Worm (Caenorhabditis elegans) whole organism, midembryonic: ENCODE data around the gene ncx-8.

Source experiments
- T22C8.4 ChIP-seq: fragments of 200-800 bp; sonication (Bioruptor generic); IDR thresholded peaks from 2 replicates; pipeline ENCODE4 v1.3.6; 2022; ENCODE audit warnings: missing genetic modification characterization, missing compliant biosample characterization
- cog-1 ChIP-seq: sonication (generic microtip); optimal IDR thresholded peaks from 2 replicates; lab custom pipeline; 2016; ENCODE audit warnings: missing genetic modification characterization, missing compliant biosample characterization
- flt-1 ChIP-seq: fragments of 200-800 bp; sonication (Bioruptor generic); IDR thresholded peaks from 2 replicates; pipeline ENCODE4 v1.3.6; 2022; ENCODE audit warnings: missing genetic modification characterization, missing compliant biosample characterization
- klf-2 ChIP-seq: fragments of 200-800 bp; sonication (Bioruptor generic); conservative IDR thresholded peaks from 2 replicates; pipeline ENCODE4 v1.3.6; 2022; ENCODE audit warnings: missing genetic modification reagents, missing genetic modification characterization, missing compliant biosample characterization
- med-1 ChIP-seq: sonication (generic microtip); optimal IDR thresholded peaks from 2 replicates; lab custom pipeline; 2017; ENCODE audit warnings: missing genetic modification characterization, mild to moderate bottlenecking, missing compliant biosample characterization, antibody characterized with exemption, missing genetic modification reagents; ENCODE audit not compliant: insufficient read depth
- ref-1 ChIP-seq: fragments of 200-800 bp; sonication (Bioruptor generic); conservative IDR thresholded peaks from 2 replicates; pipeline ENCODE4 v1.3.6; 2022; ENCODE audit warnings: missing genetic modification reagents, missing genetic modification characterization, missing compliant biosample characterization
- tab-1 ChIP-seq: fragments of 200-800 bp; sonication (Bioruptor generic); IDR thresholded peaks from 2 replicates; pipeline ENCODE4 v1.3.6; 2022; ENCODE audit warnings: missing genetic modification characterization, missing compliant biosample characterization
- ztf-23 ChIP-seq: fragments of 200-800 bp; sonication (Bioruptor generic); IDR thresholded peaks from 2 replicates; pipeline ENCODE4 v1.3.6; 2022; ENCODE audit warnings: missing genetic modification reagents, missing genetic modification characterization, missing compliant biosample characterization
- ztf-29 ChIP-seq: fragments of 200-800 bp; sonication (Bioruptor generic); IDR thresholded peaks from 2 replicates; pipeline ENCODE4 v1.3.6; 2022; ENCODE audit warnings: missing genetic modification reagents, missing genetic modification characterization, missing compliant biosample characterization

The ncx-8 gene

ce11 chrV:4980873-4981272 lies 6.1 kb downstream of the ncx-8 start, which contains the start of gene srsx-12:
Gene srsx-12 (minus strand): TSS chrV:4980973.
- TF ChIP-seq cog-1 (tag; lab: Kevin White, UChicago) = no peak
- TF ChIP-seq tab-1 = no peak
- no peak for TF ChIP-seq med-1 (GFP tag; lab: Kevin White, UChicago)
- no peak for TF ChIP-seq ref-1 (GFP tag; lab: Robert Waterston, UW)
- TF ChIP-seq klf-2 (GFP tag; lab: Robert Waterston, UW) = no peak
- no peak for TF ChIP-seq ztf-23 (GFP tag; lab: Robert Waterston, UW)
- no peak for TF ChIP-seq T22C8.4 (GFP tag; lab: Robert Waterston, UW)
- TF ChIP-seq flt-1 (GFP tag; lab: Robert Waterston, UW) = no peak
- TF ChIP-seq ztf-29 = no peak

ce11 chrV:4980094-4980493 lies 6.9 kb downstream of the ncx-8 start:
- TF ChIP-seq ztf-29 (no peak), med-1 (GFP tag; lab: Kevin White, UChicago) (no peak), flt-1 (GFP tag; lab: Robert Waterston, UW) (no peak), ztf-23 (GFP tag; lab: Robert Waterston, UW) (no peak), klf-2 (GFP tag; lab: Robert Waterston, UW) (no peak), cog-1 (tag; lab: Kevin White, UChicago) (no peak)

ce11 chrV:4979060-4979459 lies 7.9 kb downstream of the ncx-8 start, which contains the start of gene srsx-11:
Gene srsx-11 (minus strand): TSS chrV:4979160.
- TF ChIP-seq tab-1 (no peak), flt-1 (GFP tag; lab: Robert Waterston, UW) (no peak), T22C8.4 (GFP tag; lab: Robert Waterston, UW) (no peak), med-1 (GFP tag; lab: Kevin White, UChicago) (no peak), klf-2 (GFP tag; lab: Robert Waterston, UW) (no peak), cog-1 (tag; lab: Kevin White, UChicago) (no peak), ref-1 (GFP tag; lab: Robert Waterston, UW) (no peak), ztf-29 (no peak), ztf-23 (GFP tag; lab: Robert Waterston, UW) (no peak)

ce11 chrV:4977539-4977938 lies 9.5 kb downstream of the ncx-8 start:
- TF ChIP-seq cog-1 (tag; lab: Kevin White, UChicago) (no peak), ztf-29 (no peak), ref-1 (GFP tag; lab: Robert Waterston, UW) (no peak), flt-1 (GFP tag; lab: Robert Waterston, UW) (no peak), ztf-23 (GFP tag; lab: Robert Waterston, UW) (no peak), med-1 (GFP tag; lab: Kevin White, UChicago) (no peak), T22C8.4 (GFP tag; lab: Robert Waterston, UW) (no peak), klf-2 (GFP tag; lab: Robert Waterston, UW) (no peak), tab-1 (no peak)

- TF ChIP-seq ztf-29 (no peak), flt-1 (GFP tag; lab: Robert Waterston, UW) (no peak), ztf-23 (GFP tag; lab: Robert Waterston, UW) (no peak), cog-1 (tag; lab: Kevin White, UChicago) (no peak), klf-2 (GFP tag; lab: Robert Waterston, UW) (no peak), T22C8.4 (GFP tag; lab: Robert Waterston, UW) (no peak), tab-1 (no peak), med-1 (GFP tag; lab: Kevin White, UChicago) (no peak), ref-1 (GFP tag; lab: Robert Waterston, UW) (no peak)
Measured at ce11 chrV:4975140-4975539, 11.9 kb downstream of the ncx-8 start, which contains the start of gene F26G5.1. Gene F26G5.1 (plus strand): TSS chrV:4975478.

ce11 chrV:4974677-4975076 lies 12.3 kb downstream of the ncx-8 start, which contains the start of gene srsx-10:
Gene srsx-10 (minus strand): TSS chrV:4974777.
- no peak for TF ChIP-seq cog-1 (tag; lab: Kevin White, UChicago)
- no peak for TF ChIP-seq flt-1 (GFP tag; lab: Robert Waterston, UW)
- no peak for TF ChIP-seq ztf-23 (GFP tag; lab: Robert Waterston, UW)
- TF ChIP-seq tab-1 = no peak
- no peak for TF ChIP-seq T22C8.4 (GFP tag; lab: Robert Waterston, UW)
- TF ChIP-seq klf-2 (GFP tag; lab: Robert Waterston, UW) = no peak
- no peak for TF ChIP-seq med-1 (GFP tag; lab: Kevin White, UChicago)
- TF ChIP-seq ref-1 (GFP tag; lab: Robert Waterston, UW) = no peak
- no peak for TF ChIP-seq ztf-29

- TF ChIP-seq flt-1 (GFP tag; lab: Robert Waterston, UW) = no peak
- TF ChIP-seq ztf-23 (GFP tag; lab: Robert Waterston, UW) = no peak
- TF ChIP-seq ztf-29 = no peak
- TF ChIP-seq tab-1 = no peak
- TF ChIP-seq T22C8.4 (GFP tag; lab: Robert Waterston, UW) = no peak
- no peak for TF ChIP-seq klf-2 (GFP tag; lab: Robert Waterston, UW)
- no peak for TF ChIP-seq cog-1 (tag; lab: Kevin White, UChicago)
- TF ChIP-seq med-1 (GFP tag; lab: Kevin White, UChicago) = no peak
- TF ChIP-seq ref-1 (GFP tag; lab: Robert Waterston, UW) = no peak
Measured at ce11 chrV:4972943-4973342, 14.1 kb downstream of the ncx-8 start, which contains the start of gene srsx-9. Gene srsx-9 (minus strand): TSS chrV:4973043.

ce11 chrV:4969503-4969902 lies 17.5 kb downstream of the ncx-8 start:
- TF ChIP-seq T22C8.4 (GFP tag; lab: Robert Waterston, UW) = no peak
- no peak for TF ChIP-seq med-1 (GFP tag; lab: Kevin White, UChicago)
- TF ChIP-seq klf-2 (GFP tag; lab: Robert Waterston, UW) = no peak
- TF ChIP-seq ref-1 (GFP tag; lab: Robert Waterston, UW) = no peak

- TF ChIP-seq T22C8.4 (GFP tag; lab: Robert Waterston, UW) (no peak), flt-1 (GFP tag; lab: Robert Waterston, UW) (no peak), klf-2 (GFP tag; lab: Robert Waterston, UW) (no peak), ztf-29 (no peak), tab-1 (no peak), med-1 (GFP tag; lab: Kevin White, UChicago) (no peak), ref-1 (GFP tag; lab: Robert Waterston, UW) (no peak), ztf-23 (GFP tag; lab: Robert Waterston, UW) (no peak), cog-1 (tag; lab: Kevin White, UChicago) (no peak)
Measured at ce11 chrV:4968775-4969174, 18.2 kb downstream of the ncx-8 start.
